Worm (Caenorhabditis elegans): ENCODE data around the gene tbc-9.
"Not testable (repeated sequence)": the region's sequence is repeated elsewhere in the genome, so short reads cannot be mapped to it uniquely, and the experiment has no call there.

- TF ChIP-seq aha-1 (tag; optimal IDR thresholded peaks at IDR 0.05); rnt-1 (tag; optimal IDR thresholded peaks at IDR 0.05); nhr-28 (tag; optimal IDR thresholded peaks at IDR 0.05); hpl-2 (GFP tag; optimal IDR thresholded peaks at IDR 0.05); ceh-63 (GFP tag; optimal IDR thresholded peaks at IDR 0.05); sptf-1 (tag; optimal IDR thresholded peaks at IDR 0.05); Y116A8C.19 (tag; optimal IDR thresholded peaks at IDR 0.05; ENCODE audit: borderline replicate concordance); ces-1 (GFP tag; optimal IDR thresholded peaks at IDR 0.05); elt-3 (tag; optimal IDR thresholded peaks at IDR 0.05); lsy-2 (tag; optimal IDR thresholded peaks at IDR 0.05): not testable (repeated sequence)
- peak; percentile 50 for TF ChIP-seq snpc-4 (tag; optimal IDR thresholded peaks at IDR 0.05)
These were observed 72.5 kb downstream of the tbc-9 start for ce11 chrIV:13430137-13430536.
